Worm (Caenorhabditis elegans): ENCODE data around the gene F53C3.3.

The F53C3.3 gene

ce11 chrII:3901108-3901507, 1.5 kb upstream of the F53C3.3 start, which contains the start of gene F53C3.4:
F53C3.4 (plus strand) TSS chrII:3901408.
- TF ChIP-seq F26F4.8 (GFP tag; conservative IDR thresholded peaks at IDR 0.05) (no peak), set-16 (GFP tag; IDR thresholded peaks at IDR 0.05) (no peak), tra-1 (GFP tag; IDR thresholded peaks at IDR 0.05) (no peak), ctbp-1 (GFP tag; IDR thresholded peaks at IDR 0.05) (no peak)

DNA sequence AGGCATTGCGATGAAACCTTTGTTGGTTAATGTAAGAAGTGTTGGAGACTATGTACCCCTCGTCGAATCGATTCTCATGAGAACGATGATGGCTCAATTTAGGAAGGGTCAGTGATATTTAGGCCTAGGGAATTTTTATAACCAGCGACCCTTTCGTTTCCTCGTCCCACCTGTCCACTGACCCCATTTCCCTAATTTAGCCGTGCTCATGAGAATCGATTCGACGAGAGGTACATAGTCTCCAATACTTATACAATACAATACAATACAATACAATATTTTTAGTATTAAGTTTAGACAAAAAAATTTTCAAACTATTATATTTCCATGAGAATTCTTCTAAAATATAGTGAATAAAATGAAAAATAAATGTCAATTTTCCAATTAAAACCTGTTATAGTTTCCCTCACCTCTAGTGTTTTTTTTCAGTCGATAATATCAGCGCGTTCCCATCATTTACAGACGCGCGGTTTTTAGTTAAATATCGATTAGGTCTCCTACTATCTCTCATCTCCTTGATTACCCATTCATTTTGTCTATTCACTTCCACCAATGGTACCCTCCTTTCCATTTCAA, 4.0 kb downstream of the F53C3.3 start, which contains the start of the genes F53C3.11 and fbxb-103:
F53C3.11 (minus strand) TSS at position 101 of the 576 bp plus-strand sequence.
fbxb-103 (plus strand) TSS at position 526 of the 576 bp plus-strand sequence.
- no peak for TF ChIP-seq lin-13 (GFP tag; optimal IDR thresholded peaks at IDR 0.05)
- no peak for TF ChIP-seq ceh-82 (tag; optimal IDR thresholded peaks at IDR 0.05)
- TF ChIP-seq rbr-2 (tag; optimal IDR thresholded peaks at IDR 0.05), result no peak
- no peak for TF ChIP-seq nhr-102 (tag; optimal IDR thresholded peaks at IDR 0.05)
- no peak for TF ChIP-seq ctbp-1 (GFP tag; IDR thresholded peaks at IDR 0.05)
- TF ChIP-seq snpc-4 (tag; optimal IDR thresholded peaks at IDR 0.05), result no peak
- no peak for TF ChIP-seq nhr-10 (tag; optimal IDR thresholded peaks at IDR 0.05)
- TF ChIP-seq dmd-6 (GFP tag; IDR thresholded peaks at IDR 0.05), result no peak
- TF ChIP-seq dmd-8 (GFP tag; IDR thresholded peaks at IDR 0.05), result no peak
- TF ChIP-seq unc-130 (GFP tag; optimal IDR thresholded peaks at IDR 0.05), result no peak
- no peak for TF ChIP-seq lin-39 (tag; optimal IDR thresholded peaks at IDR 0.05)
- no peak for TF ChIP-seq F26F4.8 (GFP tag; conservative IDR thresholded peaks at IDR 0.05)
- no peak for TF ChIP-seq fkh-10 (GFP tag; optimal IDR thresholded peaks at IDR 0.05)
- no peak for TF ChIP-seq cey-2 (tag; optimal IDR thresholded peaks at IDR 0.05; ENCODE audit: borderline replicate concordance, insufficient read depth)
- TF ChIP-seq duxl-1 (tag; optimal IDR thresholded peaks at IDR 0.05; ENCODE audit: poor library complexity), result no peak

DNA sequence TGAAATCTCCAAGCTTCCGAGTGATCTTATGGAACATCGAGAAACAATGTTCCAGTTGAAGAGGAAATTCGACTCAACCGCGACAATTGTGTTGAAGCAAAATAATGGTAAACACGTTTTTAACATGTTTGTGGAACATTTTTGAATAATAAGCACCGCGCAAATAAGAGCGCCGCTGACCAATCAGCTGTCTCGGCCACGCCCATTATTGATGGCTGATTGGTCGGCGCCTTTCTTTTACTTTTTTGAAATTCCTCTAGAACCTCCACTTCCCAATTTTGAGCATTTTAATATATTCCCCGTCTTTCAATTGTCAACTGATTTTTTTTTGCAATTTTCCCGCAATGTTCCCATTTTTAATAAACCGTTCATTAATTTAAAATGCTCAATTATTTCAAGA, 5.5 kb downstream of the F53C3.3 start:
- TF ChIP-seq unc-62 (GFP tag; optimal IDR thresholded peaks at IDR 0.05 in 1 of 2) (peak in 1 of 2 experiments; percentile 59), unc-62 (tag; optimal IDR thresholded peaks at IDR 0.05) (no peak), php-3 (GFP tag; IDR thresholded peaks at IDR 0.05) (no peak)

ce11 chrII:3909301-3909700, 6.6 kb downstream of the F53C3.3 start:
- TF ChIP-seq snpc-1.2 (GFP tag; IDR thresholded peaks at IDR 0.05) (no peak), unc-62 (GFP tag; optimal IDR thresholded peaks at IDR 0.05 in 1 of 2) (peak in 1 of 2 experiments; percentile 91), unc-62 (tag; optimal IDR thresholded peaks at IDR 0.05) (no peak), gei-8 (GFP tag; optimal IDR thresholded peaks at IDR 0.05) (no peak), Y48G9A.11 (GFP tag; IDR thresholded peaks at IDR 0.05) (no peak)

DNA sequence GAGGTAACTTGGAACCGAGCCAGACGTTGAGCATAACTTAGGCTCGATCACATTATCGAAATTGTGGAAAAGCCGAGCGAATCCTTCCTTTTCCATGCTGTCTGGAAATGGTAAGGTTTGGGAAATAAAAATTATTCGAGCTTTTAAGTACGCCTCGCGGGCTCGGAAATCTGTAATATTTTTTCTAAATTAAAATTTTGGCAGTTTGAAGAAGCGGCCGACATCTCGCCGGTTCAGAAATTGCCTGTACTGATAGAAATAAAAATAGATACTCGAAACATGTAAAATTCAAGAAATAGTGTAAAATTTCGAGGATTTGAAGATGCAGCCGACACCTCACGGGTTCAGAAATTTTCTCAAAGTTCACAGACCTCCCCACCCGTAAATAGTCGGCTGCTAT, 8.1 kb downstream of the F53C3.3 start, which contains the start of gene bcmo-2:
bcmo-2 (minus strand) TSS at position 101 of the 400 bp plus-strand sequence.
- no peak for TF ChIP-seq mep-1 (tag; optimal IDR thresholded peaks at IDR 0.05)
- TF ChIP-seq nhr-77 (tag; optimal IDR thresholded peaks at IDR 0.05), result no peak

ce11 chrII:3911284-3911683, 8.6 kb downstream of the F53C3.3 start:
- TF ChIP-seq fos-1 (tag; optimal IDR thresholded peaks at IDR 0.05) (no peak), nhr-48 (tag; optimal IDR thresholded peaks at IDR 0.05) (no peak), lim-7 (GFP tag; IDR thresholded peaks at IDR 0.05) (no peak), unc-62 (GFP tag; optimal IDR thresholded peaks at IDR 0.05 in 1 of 2) (peak in 1 of 2 experiments; percentile 14), unc-62 (tag; optimal IDR thresholded peaks at IDR 0.05) (no peak), ztf-7 (tag; optimal IDR thresholded peaks at IDR 0.05) (no peak), mdl-1 (tag; optimal IDR thresholded peaks at IDR 0.05) (peak in 1 of 2 experiments; percentile 54), hlh-11 (tag; optimal IDR thresholded peaks at IDR 0.05) (peak; percentile 84), nhr-28 (tag; optimal IDR thresholded peaks at IDR 0.05) (peak; percentile 91), ces-1 (GFP tag; optimal IDR thresholded peaks at IDR 0.05) (no peak), D1046.2 (GFP tag; IDR thresholded peaks at IDR 0.05) (no peak), daf-12 (tag; optimal IDR thresholded peaks at IDR 0.05) (no peak), daf-16 (GFP tag; optimal IDR thresholded peaks at IDR 0.05) (peak; percentile 25 to 48), daf-16 (tag; optimal IDR thresholded peaks at IDR 0.05) (peak; percentile 99), nhr-11 (tag; optimal IDR thresholded peaks at IDR 0.05) (no peak), duxl-1 (tag; optimal IDR thresholded peaks at IDR 0.05; ENCODE audit: poor library complexity) (no peak), nhr-76 (tag; optimal IDR thresholded peaks at IDR 0.05) (no peak), pqm-1 (tag; optimal IDR thresholded peaks at IDR 0.05) (peak; percentile 38), ceh-32 (tag; optimal IDR thresholded peaks at IDR 0.05; ENCODE audit: poor library complexity) (no peak), spr-1 (tag; optimal IDR thresholded peaks at IDR 0.05) (no peak), lsy-2 (tag; optimal IDR thresholded peaks at IDR 0.05) (peak in 1 of 2 experiments; percentile 32)
